Fruit fly (Drosophila melanogaster): ENCODE results near the gene CG10654.
A peak's percentile ranks its signal among the peaks of the same experiment; 100 is the strongest.

Gene CG10654

DNA sequence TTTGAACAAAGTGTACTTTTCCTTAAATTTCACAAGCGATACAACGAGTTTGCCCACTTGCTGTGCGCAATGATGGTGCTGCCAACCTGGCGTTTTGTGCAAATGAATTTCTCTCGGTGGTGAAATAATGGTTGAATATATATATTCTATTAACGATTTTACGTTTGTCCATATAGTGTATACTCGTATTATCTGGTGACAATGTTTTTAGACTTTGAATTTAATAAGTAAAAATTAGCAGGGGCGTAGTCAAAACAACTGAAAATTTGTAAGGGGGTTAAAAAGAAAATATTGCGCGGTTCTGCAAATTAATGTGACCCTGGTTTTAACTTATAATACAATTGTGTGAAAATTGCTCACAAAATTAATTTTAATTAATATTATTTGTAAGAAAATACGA, 16.3 kb upstream of the CG10654 start, which contains the start of the genes ver and Gcn5 (continued):
- TF ChIP-seq crol (GFP tag; IDR thresholded peaks at IDR 0.05) (0 out of 2 replicates have a peak, but pooled peaks have one; percentile 18), Poxn (GFP tag; IDR thresholded peaks at IDR 0.05) (peak; percentile 78; the same call in 1 of the 2 replicates), sens-2 (GFP tag; IDR thresholded peaks at IDR 0.05) (peak; percentile 82; the same call in 1 of the 2 replicates), cg (GFP tag; optimal IDR thresholded peaks at IDR 0.05) (no peak), CG2202 (tag; optimal IDR thresholded peaks at IDR 0.05) (peak; percentile 87), Hand (GFP tag; optimal IDR thresholded peaks at IDR 0.05) (peak; percentile 70), Dfd (GFP tag; optimal IDR thresholded peaks at IDR 0.05) (no peak), sr (GFP tag; IDR thresholded peaks at IDR 0.05) (peak; percentile 75; the same call in 2 of the 3 replicates), CG12219 (GFP tag; optimal IDR thresholded peaks at IDR 0.05) (peak; percentile 83), p53 (GFP tag; optimal IDR thresholded peaks at IDR 0.05) (peak; percentile 27), CG31388 (GFP tag; optimal IDR thresholded peaks at IDR 0.05) (peak; percentile 80), dmrt99B (tag; optimal IDR thresholded peaks at IDR 0.05) (peak; percentile 91), Oaz (GFP tag; IDR thresholded peaks at IDR 0.05) (peak; percentile 78), salm (tag; optimal IDR thresholded peaks at IDR 0.05) (peak; percentile 74), CG7928 (GFP tag; optimal IDR thresholded peaks at IDR 0.05) (peak; percentile 79), vfl (GFP tag; optimal IDR thresholded peaks at IDR 0.05) (peak; percentile 82), CG5953 (GFP tag; IDR thresholded peaks at IDR 0.05) (peak; percentile 88), CG31224 (GFP tag; IDR thresholded peaks at IDR 0.05) (peak; percentile 86), Sox100B (GFP tag; optimal IDR thresholded peaks at IDR 0.05) (peak; percentile 91), CG17829 (tag; optimal IDR thresholded peaks at IDR 0.05) (peak; percentile 91), B-H2 (GFP tag; optimal IDR thresholded peaks at IDR 0.05) (peak; percentile 86), CG30403 (GFP tag; optimal IDR thresholded peaks at IDR 0.05) (peak; percentile 93), sob (GFP tag; IDR thresholded peaks at IDR 0.05) (peak; percentile 94), Dbx (GFP tag; IDR thresholded peaks at IDR 0.05) (peak; percentile 94), CG8478 (optimal IDR thresholded peaks at IDR 0.05) (no peak), trh (GFP tag; optimal IDR thresholded peaks at IDR 0.05) (peak; percentile 77), slou (GFP tag; optimal IDR thresholded peaks at IDR 0.05) (peak; percentile 84), CG13894 (tag; optimal IDR thresholded peaks at IDR 0.05) (peak; percentile 91), Nf-YC (tag; optimal IDR thresholded peaks at IDR 0.05) (peak; percentile 75), ash1 (GFP tag; optimal IDR thresholded peaks at IDR 0.05) (no peak), CG4360 (GFP tag; IDR thresholded peaks at IDR 0.05) (peak; percentile 63), CG7987 (GFP tag; optimal IDR thresholded peaks at IDR 0.05) (peak; percentile 81), Ada2b (GFP tag; IDR thresholded peaks at IDR 0.05) (peak; percentile 92), caup (GFP tag; optimal IDR thresholded peaks at IDR 0.05; ENCODE audit: severe bottlenecking) (peak; percentile 92), Asciz (GFP tag; optimal IDR thresholded peaks at IDR 0.05) (peak; percentile 87), ci (GFP tag; IDR thresholded peaks at IDR 0.05) (peak; percentile 96), fd3F (GFP tag; optimal IDR thresholded peaks at IDR 0.05) (peak; percentile 92), slbo (GFP tag; IDR thresholded peaks at IDR 0.05) (peak; percentile 95), CkIIα-i1 (GFP tag; IDR thresholded peaks at IDR 0.05) (no peak), Dek (tag; optimal IDR thresholded peaks at IDR 0.05) (peak; percentile 92), fd102C (GFP tag; optimal IDR thresholded peaks at IDR 0.05) (no peak), oc (tag; optimal IDR thresholded peaks at IDR 0.05) (peak; percentile 90), BEAF-32 (GFP tag; optimal IDR thresholded peaks at IDR 0.05) (peak; percentile 39), CHES-1-like (GFP tag; optimal IDR thresholded peaks at IDR 0.05) (peak; percentile 64), nmo (GFP tag; optimal IDR thresholded peaks at IDR 0.05) (peak; percentile 94), Lhr (GFP tag; optimal IDR thresholded peaks at IDR 0.05) (peak; percentile 69), CG17385 (GFP tag; optimal IDR thresholded peaks at IDR 0.05) (peak; percentile 88), Tbp (GFP tag; optimal IDR thresholded peaks at IDR 0.05) (no peak), CG6765 (GFP tag; optimal IDR thresholded peaks at IDR 0.05) (peak; percentile 74), Bgb (GFP tag; IDR thresholded peaks at IDR 0.05; ENCODE audit: partially characterized antibody) (no peak), fru (optimal IDR thresholded peaks at IDR 0.05) (no peak)
